Worm (Caenorhabditis elegans) whole organism, L3 larva: ENCODE data around the gene col-13.

ENCODE experiments used
- R02D3.7 ChIP-seq: fragments of 150-350 bp; optimal IDR thresholded peaks from 2 replicates; lab custom pipeline; 2014; ENCODE audit warnings: missing biosample characterization, missing genetic modification characterization
- ZK546.5 ChIP-seq: sonication (generic microtip); optimal IDR thresholded peaks from 2 replicates; lab custom pipeline; 2017; ENCODE audit warnings: missing biosample characterization, missing genetic modification characterization
- ceh-9 ChIP-seq: sonication (generic microtip); optimal IDR thresholded peaks from 2 replicates; lab custom pipeline; 2018; ENCODE audit warnings: missing biosample characterization, missing genetic modification characterization
- egl-27 ChIP-seq: sonication (generic microtip); optimal IDR thresholded peaks from 4 replicates; lab custom pipeline; 2017; ENCODE audit warnings: missing biosample characterization, missing genetic modification reagents, missing genetic modification characterization
- lin-39 ChIP-seq: fragments of 150-350 bp; optimal IDR thresholded peaks from 2 replicates; lab custom pipeline; 2018; ENCODE audit warnings: missing biosample characterization, missing genetic modification reagents, missing genetic modification characterization
- nfya-1 ChIP-seq: sonication (generic microtip); optimal IDR thresholded peaks from 2 replicates; lab custom pipeline; 2017; ENCODE audit warnings: missing genetic modification characterization, mild to moderate bottlenecking, missing compliant biosample characterization, antibody characterized with exemption, moderate library complexity; ENCODE audit not compliant: insufficient read depth
- nhr-12 ChIP-seq: fragments of 150-350 bp; optimal IDR thresholded peaks from 2 replicates; lab custom pipeline; 2014; ENCODE audit warnings: missing biosample characterization, missing genetic modification characterization
- nhr-237 ChIP-seq: fragments of 150-350 bp; optimal IDR thresholded peaks from 2 replicates; lab custom pipeline; 2014; ENCODE audit warnings: missing biosample characterization, missing genetic modification characterization
- pqm-1 ChIP-seq: fragments of 150-350 bp; optimal IDR thresholded peaks from 2 replicates; lab custom pipeline; 2017; ENCODE audit warnings: missing biosample characterization, missing genetic modification characterization, inconsistent platforms
- sea-2 ChIP-seq: fragments of 150-350 bp; sonication (generic microtip); optimal IDR thresholded peaks from 4 replicates; lab custom pipeline; 2014; ENCODE audit warnings: missing biosample characterization, missing genetic modification reagents, missing genetic modification characterization

- TF ChIP-seq lin-39 (no peak), pqm-1 (tag; lab: Kevin White, UChicago) (no peak), nhr-237 (no peak), R02D3.7 (tag; lab: Kevin White, UChicago) (no peak), ceh-9 (tag; lab: Kevin White, UChicago) (no peak), nfya-1 (tag; lab: Kevin White, UChicago) (no peak), nhr-12 (tag; lab: Kevin White, UChicago) (no peak), sea-2 (GFP tag; lab: Kevin White, UChicago) (no peak), egl-27 (no peak), ZK546.5 (tag; lab: Kevin White, UChicago) (no peak)
Measured at ce11 chrV:10425098-10425497, 3.4 kb upstream of the col-13 start, which contains the start of gene col-12.
